Worm (Caenorhabditis elegans) whole organism, late embryonic: Measurements from ENCODE around the gene srh-251.

Source experiments
- C08G9.2 ChIP-seq: sonication (generic microtip); optimal IDR thresholded peaks from 2 replicates; lab custom pipeline; 2016; ENCODE audit warnings: mild to moderate bottlenecking, missing genetic modification characterization, moderate library complexity, missing compliant biosample characterization
- K02D7.2 ChIP-seq: sonication (generic microtip); optimal IDR thresholded peaks from 2 replicates; lab custom pipeline; 2017; ENCODE audit warnings: mild to moderate bottlenecking, missing genetic modification characterization, missing compliant biosample characterization
- K09A11.1 ChIP-seq: sonication (generic microtip); optimal IDR thresholded peaks from 2 replicates; lab custom pipeline; 2017; ENCODE audit warnings: antibody characterized with exemption, mild to moderate bottlenecking, missing genetic modification characterization, missing compliant biosample characterization; ENCODE audit not compliant: insufficient read depth
- T23F11.4 ChIP-seq: fragments of 200-800 bp; sonication (Bioruptor generic); optimal IDR thresholded peaks from 2 replicates; lab custom pipeline; 2018; ENCODE audit warnings: mild to moderate bottlenecking, missing genetic modification characterization, missing compliant biosample characterization
- ama-1 ChIP-seq: fragments of 150-350 bp; optimal IDR thresholded peaks from 2 replicates; lab custom pipeline; 2014
- ceh-19 ChIP-seq: fragments of 200-800 bp; sonication (Bioruptor generic); optimal IDR thresholded peaks from 2 replicates; lab custom pipeline; 2018; ENCODE audit warnings: mild to moderate bottlenecking, missing genetic modification characterization, missing compliant biosample characterization
- ceh-2 ChIP-seq: sonication (generic microtip); optimal IDR thresholded peaks from 2 replicates; lab custom pipeline; 2016; ENCODE audit warnings: missing genotype, missing genetic modification characterization, missing compliant biosample characterization
- ceh-30 ChIP-seq: fragments of 150-350 bp; optimal IDR thresholded peaks from 2 replicates; lab custom pipeline; 2014; ENCODE audit warnings: missing biosample characterization, missing genetic modification characterization
- ceh-31 ChIP-seq: sonication (generic microtip); optimal IDR thresholded peaks from 2 replicates; lab custom pipeline; 2016; ENCODE audit warnings: missing genetic modification characterization, missing compliant biosample characterization
- ceh-34 ChIP-seq: sonication (generic microtip); optimal IDR thresholded peaks from 2 replicates; lab custom pipeline; 2016; ENCODE audit warnings: mild to moderate bottlenecking, missing genetic modification characterization, missing compliant biosample characterization
- ceh-45 ChIP-seq: fragments of 200-800 bp; sonication (Bioruptor generic); IDR thresholded peaks from 2 replicates; pipeline ENCODE4 v1.3.6; 2022; ENCODE audit warnings: missing genetic modification reagents, missing genetic modification characterization, missing compliant biosample characterization
- ceh-6 ChIP-seq: fragments of 200-800 bp; sonication (Bioruptor generic); optimal IDR thresholded peaks from 2 replicates; lab custom pipeline; 2018; ENCODE audit warnings: mild to moderate bottlenecking, missing genetic modification characterization, missing compliant biosample characterization
- ceh-9 ChIP-seq: sonication (generic microtip); optimal IDR thresholded peaks from 2 replicates; lab custom pipeline; 2016; ENCODE audit warnings: mild to moderate bottlenecking, missing genetic modification characterization, inconsistent platforms, missing compliant biosample characterization
- dve-1 ChIP-seq: sonication (generic microtip); optimal IDR thresholded peaks from 2 replicates; lab custom pipeline; 2017; ENCODE audit warnings: antibody characterized with exemption, mild to moderate bottlenecking, missing genetic modification characterization, missing compliant biosample characterization
- elt-2 ChIP-seq: sonication (generic microtip); optimal IDR thresholded peaks from 2 replicates; lab custom pipeline; 2016; ENCODE audit warnings: missing genetic modification reagents, missing genetic modification characterization, missing compliant biosample characterization
- eyg-1 ChIP-seq: sonication (generic microtip); optimal IDR thresholded peaks from 2 replicates; lab custom pipeline; 2016; ENCODE audit warnings: missing genotype, missing genetic modification characterization, missing compliant biosample characterization
- fax-1 ChIP-seq: sonication (generic microtip); optimal IDR thresholded peaks from 2 replicates; lab custom pipeline; 2016; ENCODE audit warnings: missing genotype, missing genetic modification characterization, missing compliant biosample characterization
- fkh-10 ChIP-seq: fragments of 150-350 bp; optimal IDR thresholded peaks from 2 replicates; lab custom pipeline; 2014; ENCODE audit warnings: missing biosample characterization, missing genetic modification reagents, missing genetic modification characterization
- gmeb-2 ChIP-seq: sonication (generic microtip); optimal IDR thresholded peaks from 2 replicates; lab custom pipeline; 2016; ENCODE audit warnings: missing genetic modification characterization, inconsistent platforms, missing compliant biosample characterization
- hlh-13 ChIP-seq: fragments of 200-800 bp; sonication (Bioruptor generic); optimal IDR thresholded peaks from 2 replicates; lab custom pipeline; 2018; ENCODE audit warnings: mild to moderate bottlenecking, missing genetic modification characterization, missing compliant biosample characterization
- hlh-30 ChIP-seq: sonication (generic microtip); optimal IDR thresholded peaks from 2 replicates; lab custom pipeline; 2017; ENCODE audit warnings: antibody characterized with exemption, missing genetic modification characterization, missing compliant biosample characterization; ENCODE audit not compliant: insufficient read depth
- hlh-8 ChIP-seq: sonication (generic microtip); optimal IDR thresholded peaks from 2 replicates; lab custom pipeline; 2016; ENCODE audit warnings: missing genotype, missing genetic modification characterization, missing compliant biosample characterization
- lim-6 ChIP-seq: sonication (generic microtip); optimal IDR thresholded peaks from 2 replicates; lab custom pipeline; 2016; ENCODE audit warnings: missing genetic modification characterization, missing compliant biosample characterization
- nfya-1 ChIP-seq: sonication (generic microtip); optimal IDR thresholded peaks from 2 replicates; lab custom pipeline; 2017; ENCODE audit warnings: missing genetic modification characterization, mild to moderate bottlenecking, missing compliant biosample characterization, antibody characterized with exemption, moderate library complexity
- nhr-11 ChIP-seq: fragments of 150-350 bp; optimal IDR thresholded peaks from 2 replicates; lab custom pipeline; 2014; ENCODE audit warnings: missing biosample characterization, missing genetic modification characterization
- nhr-232 ChIP-seq: sonication (generic microtip); optimal IDR thresholded peaks from 2 replicates; lab custom pipeline; 2016; ENCODE audit warnings: missing genetic modification characterization, missing compliant biosample characterization
- odd-2 ChIP-seq: sonication (generic microtip); optimal IDR thresholded peaks from 2 replicates; lab custom pipeline; 2017; ENCODE audit warnings: antibody characterized with exemption, mild to moderate bottlenecking, missing genetic modification characterization, missing compliant biosample characterization
- pat-9 ChIP-seq: fragments of 200-800 bp; sonication (Bioruptor generic); optimal IDR thresholded peaks from 2 replicates; lab custom pipeline; 2018; ENCODE audit warnings: mild to moderate bottlenecking, missing genetic modification characterization, moderate library complexity, missing compliant biosample characterization
- pha-2 ChIP-seq: sonication (generic microtip); optimal IDR thresholded peaks from 2 replicates; lab custom pipeline; 2017; ENCODE audit warnings: mild to moderate bottlenecking, missing genetic modification characterization, missing compliant biosample characterization
- syd-9 ChIP-seq: sonication (generic microtip); optimal IDR thresholded peaks from 2 replicates; lab custom pipeline; 2016; ENCODE audit warnings: mild to moderate bottlenecking, missing genetic modification characterization, moderate library complexity, missing compliant biosample characterization
- tbx-2 ChIP-seq: sonication (generic microtip); optimal IDR thresholded peaks from 2 replicates; lab custom pipeline; 2016; ENCODE audit warnings: missing genetic modification characterization, missing compliant biosample characterization
- tbx-7 ChIP-seq: sonication (generic microtip); optimal IDR thresholded peaks from 2 replicates; lab custom pipeline; 2016; ENCODE audit warnings: missing genotype, missing genetic modification characterization, missing compliant biosample characterization
- ttx-3 ChIP-seq: sonication (generic microtip); optimal IDR thresholded peaks from 2 replicates; lab custom pipeline; 2016; ENCODE audit warnings: missing genetic modification reagents, missing genetic modification characterization, missing compliant biosample characterization
- unc-3 ChIP-seq, 2 experiments: fragments of 200-800 bp in 1 of 2; sonication (Bioruptor generic) in 1 of 2; sonication (generic microtip) in 1 of 2; conservative IDR thresholded peaks in 1 of 2; optimal IDR thresholded peaks in 1 of 2; 2 replicates each; pipeline versions ENCODE4 v1.3.6 to Lab custom; 2016 to 2022; ENCODE audit warnings: missing compliant biosample characterization in 2 of 2, missing genetic modification characterization in 2 of 2, missing genetic modification reagents in 1 of 2
- unc-42 ChIP-seq: sonication (generic microtip); optimal IDR thresholded peaks from 2 replicates; lab custom pipeline; 2016; ENCODE audit warnings: missing genotype, missing genetic modification characterization, missing compliant biosample characterization
- unc-55 ChIP-seq: sonication (generic microtip); optimal IDR thresholded peaks from 2 replicates; lab custom pipeline; 2017; ENCODE audit warnings: missing biosample characterization, missing genetic modification reagents, missing genetic modification characterization
- unc-86 ChIP-seq: sonication (generic microtip); optimal IDR thresholded peaks from 2 replicates; lab custom pipeline; 2016; ENCODE audit warnings: missing genetic modification characterization, missing compliant biosample characterization
- zip-5 ChIP-seq: sonication (generic microtip); optimal IDR thresholded peaks from 2 replicates; lab custom pipeline; 2016; ENCODE audit warnings: missing genetic modification characterization, missing compliant biosample characterization
- ztf-16 ChIP-seq: sonication (generic microtip); optimal IDR thresholded peaks from 2 replicates; lab custom pipeline; 2017; ENCODE audit warnings: missing genetic modification characterization, missing compliant biosample characterization

Gene srh-251

DNA sequence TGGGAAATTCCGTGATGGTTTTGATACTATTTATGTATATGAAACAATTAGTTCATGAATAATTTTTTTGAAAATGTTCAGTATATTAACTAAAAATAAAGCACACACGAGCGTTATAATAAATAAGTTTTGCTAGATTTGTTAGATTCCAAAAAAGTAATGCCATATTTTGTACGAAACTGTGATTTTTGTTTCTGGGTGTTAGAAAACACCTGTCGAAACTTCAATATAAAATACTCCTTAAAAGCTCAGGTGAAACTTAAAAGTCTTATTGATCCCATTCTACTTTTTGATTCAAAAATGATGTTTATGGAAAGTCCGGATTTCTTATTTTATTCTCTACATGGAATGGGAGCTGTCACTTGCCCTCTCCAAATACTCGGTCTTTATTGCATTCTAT, 36.2 kb upstream of the srh-251 start, which contains the start of gene srh-265:
TSS of gene srh-265 (plus strand) at position 301 of the 400 bp plus-strand sequence.
- TF ChIP-seq hlh-30 (tag; lab: Kevin White, UChicago) (no peak), ceh-31 (tag; lab: Kevin White, UChicago) (no peak), ceh-6 (GFP tag; lab: Kevin White, UChicago) (no peak), ceh-34 (no peak), tbx-7 (tag; lab: Kevin White, UChicago) (no peak), T23F11.4 (no peak), ama-1 (lab: Kevin White, UChicago) (no peak)

DNA sequence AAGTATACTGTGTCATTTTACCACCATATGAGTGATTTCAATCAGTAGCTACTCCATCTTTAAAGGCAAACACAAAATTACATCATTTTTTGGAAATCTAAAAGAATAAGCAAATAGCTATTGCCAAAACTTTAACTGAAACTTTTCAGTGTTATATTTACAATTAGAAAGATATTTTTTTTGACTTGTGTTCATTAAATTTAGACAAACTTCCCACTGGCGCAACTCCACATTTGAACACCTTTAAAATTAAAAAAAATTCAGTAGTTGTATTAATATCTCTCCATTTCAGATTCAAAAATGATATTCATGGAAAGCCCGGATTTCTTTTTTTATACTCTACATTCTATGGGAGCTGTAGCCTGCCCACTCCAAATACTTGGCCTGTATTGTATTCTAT, 34.1 kb upstream of the srh-251 start, which contains the start of gene srh-264:
TSS of gene srh-264 (plus strand) at position 301 of the 400 bp plus-strand sequence.
- no peak for TF ChIP-seq pha-2
- no peak for TF ChIP-seq hlh-8
- TF ChIP-seq eyg-1 (tag; lab: Kevin White, UChicago) = no peak
- TF ChIP-seq hlh-30 (tag; lab: Kevin White, UChicago) = no peak
- TF ChIP-seq ceh-9 (tag; lab: Kevin White, UChicago) = no peak
- no peak for TF ChIP-seq ceh-30 (tag; lab: Kevin White, UChicago)
- TF ChIP-seq gmeb-2 (tag; lab: Kevin White, UChicago) = no peak
- no peak for TF ChIP-seq nfya-1 (tag; lab: Kevin White, UChicago)
- no peak for TF ChIP-seq K09A11.1 (tag; lab: Kevin White, UChicago)
- TF ChIP-seq tbx-2 (tag; lab: Kevin White, UChicago) = no peak
- TF ChIP-seq ttx-3 (tag; lab: Kevin White, UChicago) = no peak
- TF ChIP-seq hlh-13 (GFP tag; lab: Kevin White, UChicago) = no peak
- TF ChIP-seq ceh-31 (tag; lab: Kevin White, UChicago) = no peak
- TF ChIP-seq fax-1 (tag; lab: Kevin White, UChicago) = no peak
- TF ChIP-seq nhr-232 (tag; lab: Kevin White, UChicago) = no peak
- no peak for TF ChIP-seq nhr-11 (tag; lab: Kevin White, UChicago)
- TF ChIP-seq C08G9.2 (tag; lab: Kevin White, UChicago) = no peak
- TF ChIP-seq odd-2 (tag; lab: Kevin White, UChicago) = no peak

- no peak for TF ChIP-seq T23F11.4
- no peak for TF ChIP-seq ceh-19
- TF ChIP-seq K02D7.2 = no peak
- no peak for TF ChIP-seq unc-42 (tag; lab: Kevin White, UChicago)
- no peak for TF ChIP-seq elt-2 (tag; lab: Kevin White, UChicago)
- TF ChIP-seq unc-55 (GFP tag; lab: Kevin White, UChicago) = no peak
- TF ChIP-seq ceh-45 (GFP tag; lab: Robert Waterston, UW) = no peak
- no peak for TF ChIP-seq odd-2 (tag; lab: Kevin White, UChicago)
Measured at ce11 chrV:15412625-15413024, 32.9 kb upstream of the srh-251 start, which contains the start of gene srbc-63. Gene srbc-63, minus strand, starts transcription at chrV:15412725.

- TF ChIP-seq lim-6 (tag; lab: Kevin White, UChicago) = no peak
- TF ChIP-seq T23F11.4 = no peak
- no peak for TF ChIP-seq fkh-10 (GFP tag; lab: Kevin White, UChicago)
Measured at ce11 chrV:15406928-15407327, 27.2 kb upstream of the srh-251 start, which contains the start of gene srh-257. Gene srh-257, plus strand, starts transcription at chrV:15407228.

DNA sequence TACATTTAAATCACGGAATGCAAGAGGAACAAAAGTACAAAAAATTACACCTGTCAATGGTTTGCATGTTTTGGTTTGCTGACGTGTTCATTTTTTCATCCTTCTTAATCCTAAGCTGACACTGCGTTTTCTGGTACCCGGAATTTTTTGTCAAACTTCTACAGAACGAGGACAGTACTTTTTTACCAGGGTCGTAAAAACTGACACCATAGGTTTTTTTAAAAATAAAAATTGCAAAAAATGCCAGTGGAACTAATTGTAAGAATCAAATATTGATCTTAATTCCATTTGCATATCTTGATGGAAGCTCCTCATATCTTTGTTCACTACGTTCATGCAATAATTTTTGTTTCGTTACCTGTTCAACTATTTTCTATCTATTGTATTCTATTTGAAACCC, 25.1 kb upstream of the srh-251 start, which contains the start of gene srh-258:
TSS of gene srh-258 (plus strand) at position 301 of the 400 bp plus-strand sequence.
- TF ChIP-seq pat-9 (tag; lab: Kevin White, UChicago) (no peak), pha-2 (no peak), dve-1 (tag; lab: Kevin White, UChicago) (no peak), zip-5 (tag; lab: Kevin White, UChicago) (no peak), ama-1 (lab: Kevin White, UChicago) (no peak), ztf-16 (tag; lab: Kevin White, UChicago) (no peak), ceh-2 (tag; lab: Kevin White, UChicago) (no peak), unc-86 (tag; lab: Kevin White, UChicago) (no peak), syd-9 (tag; lab: Kevin White, UChicago) (no peak), unc-3 (GFP tag; conservative IDR thresholded peaks at IDR 0.05; lab: Robert Waterston, UW) (no peak), unc-3 (tag; optimal IDR thresholded peaks at IDR 0.05; lab: Kevin White, UChicago) (no peak)
